Worm (Caenorhabditis elegans) whole organism, mixed stage, embryonic: ENCODE data around the gene C02B10.3.

Experiments used
- bed-3 ChIP-seq: fragments of 200-800 bp; sonication (Bioruptor generic); optimal IDR thresholded peaks from 3 replicates; lab custom pipeline; 2018; ENCODE audit warnings: mild to moderate bottlenecking, missing genetic modification characterization, moderate library complexity, missing compliant biosample characterization
- blmp-1 ChIP-seq: fragments of 150-350 bp; optimal IDR thresholded peaks from 2 replicates; lab custom pipeline; 2014; ENCODE audit warnings: missing biosample characterization, missing genetic modification characterization
- cnd-1 ChIP-seq: fragments of 200-800 bp; sonication (Bioruptor generic); optimal IDR thresholded peaks from 2 replicates; lab custom pipeline; 2018; ENCODE audit warnings: mild to moderate bottlenecking, missing genetic modification characterization, missing compliant biosample characterization
- lin-13 ChIP-seq: fragments of 150-350 bp; optimal IDR thresholded peaks from 2 replicates; lab custom pipeline; 2014; ENCODE audit warnings: missing biosample characterization, missing genetic modification characterization
- lin-32 ChIP-seq: fragments of 200-800 bp; sonication (Bioruptor generic); optimal IDR thresholded peaks from 2 replicates; lab custom pipeline; 2018; ENCODE audit warnings: mild to moderate bottlenecking, missing genetic modification characterization, missing compliant biosample characterization
- mep-1 ChIP-seq: fragments of 150-350 bp; optimal IDR thresholded peaks from 2 replicates; lab custom pipeline; 2017; ENCODE audit warnings: missing biosample characterization, missing genetic modification reagents, missing genetic modification characterization, inconsistent platforms
- nhr-12 ChIP-seq: fragments of 150-350 bp; optimal IDR thresholded peaks from 2 replicates; lab custom pipeline; 2014; ENCODE audit warnings: missing biosample characterization, missing genetic modification characterization
- nhr-28 ChIP-seq: fragments of 150-350 bp; optimal IDR thresholded peaks from 2 replicates; lab custom pipeline; 2014; ENCODE audit warnings: missing biosample characterization, missing genetic modification characterization
- nhr-76 ChIP-seq: sonication (generic microtip); optimal IDR thresholded peaks from 2 replicates; lab custom pipeline; 2017; ENCODE audit warnings: missing biosample characterization, missing genetic modification characterization
- pha-4 ChIP-seq: fragments of 150-350 bp; optimal IDR thresholded peaks from 2 replicates; lab custom pipeline; 2018; ENCODE audit warnings: missing biosample characterization, missing genetic modification reagents, missing genetic modification characterization
- unc-62 ChIP-seq: fragments of 150-350 bp; optimal IDR thresholded peaks from 2 replicates; lab custom pipeline; 2014; ENCODE audit warnings: missing biosample characterization, missing genetic modification reagents, missing genetic modification characterization

DNA sequence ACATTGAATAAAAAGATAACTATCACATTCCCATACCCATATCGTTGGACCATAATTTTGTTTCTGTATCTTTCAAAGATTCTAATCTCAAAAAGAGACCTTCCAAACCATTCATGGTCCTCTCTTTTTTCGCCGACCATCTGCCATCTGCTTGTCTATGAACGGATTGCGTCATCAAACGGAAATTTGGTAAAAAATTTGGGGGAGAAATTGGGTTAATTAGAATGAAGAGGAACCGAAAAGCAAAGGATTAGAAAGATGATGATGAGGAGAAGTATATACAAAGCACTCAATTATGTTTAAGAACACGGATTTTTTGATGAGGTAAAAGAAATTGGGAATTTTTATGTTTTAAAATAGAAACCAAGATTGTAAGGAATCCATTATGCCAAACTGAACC, 6.9 kb upstream of the C02B10.3 start:
- TF ChIP-seq unc-62 (GFP tag; lab: Kevin White, UChicago): no peak
- TF ChIP-seq nhr-12 (tag; lab: Kevin White, UChicago): no peak
- TF ChIP-seq blmp-1 (tag; lab: Kevin White, UChicago): no peak
- TF ChIP-seq pha-4: no peak
- peak; percentile 7 for TF ChIP-seq mep-1 (tag; lab: Kevin White, UChicago)
- no peak for TF ChIP-seq nhr-76 (tag; lab: Kevin White, UChicago)
- no peak for TF ChIP-seq lin-13 (tag; lab: Kevin White, UChicago)
- TF ChIP-seq nhr-28 (tag; lab: Kevin White, UChicago): no peak
- no peak for TF ChIP-seq bed-3 (GFP tag; lab: Kevin White, UChicago)
- TF ChIP-seq lin-32 (GFP tag; lab: Kevin White, UChicago): no peak
- no peak for TF ChIP-seq cnd-1 (tag; lab: Kevin White, UChicago)
